Fruit fly (Drosophila melanogaster) whole organism, embryonic: ENCODE results near the gene AOX4.

Experiments used
- Abd-B ChIP-seq: fragments of 200-800 bp; sonication (Bioruptor generic); optimal IDR thresholded peaks from 2 replicates; lab custom pipeline; 2018; ENCODE audit warnings: missing biosample characterization, mild to moderate bottlenecking, missing genetic modification characterization, moderate library complexity
- Aef1 ChIP-seq: fragments of 200-800 bp; sonication (Bioruptor generic); IDR thresholded peaks from 3 replicates; pipeline ENCODE4 v1.3.6; 2022; ENCODE audit warnings: missing biosample characterization, missing genetic modification characterization
- Bdp1 ChIP-seq: fragments of 200-800 bp; sonication (Bioruptor generic); optimal IDR thresholded peaks from 3 replicates; lab custom pipeline; 2016; ENCODE audit warnings: missing biosample characterization, missing genetic modification characterization
- CG10979 ChIP-seq: fragments of 200-800 bp; sonication (Bioruptor generic); optimal IDR thresholded peaks from 2 replicates; lab custom pipeline; 2018; ENCODE audit warnings: missing biosample characterization, mild to moderate bottlenecking, missing genetic modification characterization, moderate library complexity
- CG11504 ChIP-seq: fragments of 200-800 bp; sonication (Bioruptor generic); optimal IDR thresholded peaks from 3 replicates; lab custom pipeline; 2019; ENCODE audit warnings: missing biosample characterization, mild to moderate bottlenecking, missing genetic modification characterization, moderate library complexity
- CG11723 ChIP-seq: fragments of 200-800 bp; sonication (Bioruptor generic); optimal IDR thresholded peaks from 2 replicates; lab custom pipeline; 2017; ENCODE audit warnings: missing biosample characterization, mild to moderate bottlenecking, missing genetic modification characterization
- CG12236 ChIP-seq: fragments of 200-800 bp; sonication (Bioruptor generic); optimal IDR thresholded peaks from 2 replicates; lab custom pipeline; 2016; ENCODE audit warnings: missing biosample characterization, missing genetic modification characterization
- CG12391 ChIP-seq: fragments of 200-800 bp; sonication (Bioruptor generic); optimal IDR thresholded peaks from 3 replicates; lab custom pipeline; 2018; ENCODE audit warnings: missing biosample characterization, mild to moderate bottlenecking, missing genetic modification characterization, moderate library complexity
- CG13424 ChIP-seq: fragments of 200-800 bp; sonication (Bioruptor generic); optimal IDR thresholded peaks from 2 replicates; lab custom pipeline; 2019; ENCODE audit warnings: missing biosample characterization, mild to moderate bottlenecking, missing genetic modification characterization, moderate library complexity
- CG1603 ChIP-seq: fragments of 200-800 bp; sonication (Bioruptor generic); optimal IDR thresholded peaks from 2 replicates; lab custom pipeline; 2019; ENCODE audit warnings: missing biosample characterization, mild to moderate bottlenecking, missing genetic modification characterization, moderate library complexity
- CG17186 ChIP-seq: fragments of 200-800 bp; sonication (Bioruptor generic); optimal IDR thresholded peaks from 3 replicates; lab custom pipeline; 2017; ENCODE audit warnings: missing biosample characterization, missing genetic modification reagents, missing genetic modification characterization
- CG17361 ChIP-seq: fragments of 200-800 bp; sonication (Bioruptor generic); IDR thresholded peaks from 3 replicates; pipeline ENCODE4 v1.3.6; 2022; ENCODE audit warnings: missing biosample characterization, missing genetic modification characterization
- CG18476 ChIP-seq: fragments of 200-800 bp; sonication (Bioruptor generic); optimal IDR thresholded peaks from 2 replicates; lab custom pipeline; 2016; ENCODE audit warnings: missing biosample characterization, mild to moderate bottlenecking, missing genetic modification characterization
- CG2678 ChIP-seq: fragments of 200-800 bp; sonication (Bioruptor generic); optimal IDR thresholded peaks from 3 replicates; lab custom pipeline; 2019; ENCODE audit warnings: missing biosample characterization, mild to moderate bottlenecking, missing genetic modification characterization, moderate library complexity
- CG31441 ChIP-seq: fragments of 200-800 bp; sonication (Bioruptor generic); IDR thresholded peaks from 2 replicates; pipeline ENCODE4 v1.3.6; 2022; ENCODE audit warnings: missing biosample characterization, missing genetic modification characterization
- CG33213 ChIP-seq: fragments of 200-800 bp; sonication (Bioruptor generic); optimal IDR thresholded peaks from 3 replicates; lab custom pipeline; 2016; ENCODE audit warnings: missing biosample characterization, missing genetic modification characterization
- CG33557 ChIP-seq: fragments of 200-800 bp; sonication (Bioruptor generic); optimal IDR thresholded peaks from 2 replicates; lab custom pipeline; 2019; ENCODE audit warnings: missing biosample characterization, mild to moderate bottlenecking, missing genetic modification characterization, moderate library complexity
- CG4360 ChIP-seq: fragments of 200-800 bp; sonication (Bioruptor generic); IDR thresholded peaks from 2 replicates; pipeline ENCODE4 v1.3.6; 2022; ENCODE audit warnings: missing biosample characterization, missing genetic modification characterization
- CG8281 ChIP-seq: fragments of 200-800 bp; sonication (Bioruptor generic); optimal IDR thresholded peaks from 2 replicates; lab custom pipeline; 2018; ENCODE audit warnings: missing biosample characterization, mild to moderate bottlenecking, missing genetic modification characterization, moderate library complexity
- CG8290 ChIP-seq, 3 experiments: fragments of 200-800 bp; sonication (Bioruptor generic); optimal IDR thresholded peaks; 2 replicates each; lab custom pipeline; 2016 to 2019; ENCODE audit warnings: missing biosample characterization in 3 of 3, missing genetic modification characterization in 3 of 3, mild to moderate bottlenecking in 2 of 3, moderate library complexity in 1 of 3
- CG8388 ChIP-seq: fragments of 200-800 bp; sonication (Bioruptor generic); optimal IDR thresholded peaks from 2 replicates; lab custom pipeline; 2019; ENCODE audit warnings: missing biosample characterization, mild to moderate bottlenecking, missing genetic modification characterization, moderate library complexity
- CG8478 ChIP-seq: fragments of >200 bp; optimal IDR thresholded peaks from 2 replicates; lab custom pipeline; 2018
- CG9797 ChIP-seq: fragments of 200-800 bp; sonication (Bioruptor generic); optimal IDR thresholded peaks from 3 replicates; lab custom pipeline; 2018; ENCODE audit warnings: missing biosample characterization, mild to moderate bottlenecking, missing genetic modification characterization
- CoRest ChIP-seq: fragments of 200-800 bp; sonication (Bioruptor generic); optimal IDR thresholded peaks from 3 replicates; lab custom pipeline; 2018; ENCODE audit warnings: missing biosample characterization, mild to moderate bottlenecking, missing genetic modification characterization, moderate library complexity
- D19A ChIP-seq: fragments of 200-800 bp; optimal IDR thresholded peaks from 3 replicates; lab custom pipeline; 2019; ENCODE audit warnings: missing biosample characterization, mild to moderate bottlenecking, missing genetic modification characterization, moderate library complexity
- Dbx ChIP-seq: fragments of 200-800 bp; sonication (Bioruptor generic); IDR thresholded peaks from 3 replicates; pipeline ENCODE4 v1.3.6; 2022; ENCODE audit warnings: missing biosample characterization, missing genetic modification characterization
- Dref ChIP-seq: fragments of 200-800 bp; sonication (Bioruptor generic); IDR thresholded peaks from 2 replicates; pipeline ENCODE4 v1.3.6; 2022; ENCODE audit warnings: missing biosample characterization, missing genetic modification characterization
- Ets65A ChIP-seq: fragments of 200-800 bp; sonication (Bioruptor generic); peaks from one replicate; lab custom pipeline; 2016; ENCODE audit warnings: missing biosample characterization, missing genetic modification characterization
- Hmx ChIP-seq: fragments of 200-800 bp; sonication (Bioruptor generic); optimal IDR thresholded peaks from 2 replicates; lab custom pipeline; 2016; ENCODE audit warnings: missing biosample characterization, missing genetic modification characterization
- Jarid2 ChIP-seq: fragments of 200-800 bp; sonication (Bioruptor generic); optimal IDR thresholded peaks from 3 replicates; lab custom pipeline; 2017; ENCODE audit warnings: mild to moderate bottlenecking, missing biosample characterization, missing genetic modification reagents, missing genetic modification characterization
- bsh ChIP-seq, 2 experiments: fragments of 200-800 bp; sonication (Bioruptor generic); optimal IDR thresholded peaks; 2 replicates each; lab custom pipeline; 2017 to 2018; ENCODE audit warnings: mild to moderate bottlenecking in 2 of 2, missing biosample characterization in 2 of 2, missing genetic modification characterization in 2 of 2, moderate library complexity in 1 of 2
- chif ChIP-seq, 2 experiments: fragments of 200-800 bp; sonication (Bioruptor generic); optimal IDR thresholded peaks; 3 replicates each; lab custom pipeline; 2016; ENCODE audit warnings: missing biosample characterization in 2 of 2, missing genetic modification characterization in 2 of 2
- dmrt11E ChIP-seq: fragments of 200-800 bp; sonication (Bioruptor generic); optimal IDR thresholded peaks from 3 replicates; lab custom pipeline; 2018; ENCODE audit warnings: missing biosample characterization, mild to moderate bottlenecking, missing genetic modification characterization, moderate library complexity
- fd96Cb ChIP-seq: fragments of 200-800 bp; sonication (Bioruptor generic); optimal IDR thresholded peaks from 2 replicates; lab custom pipeline; 2018; ENCODE audit warnings: missing biosample characterization, mild to moderate bottlenecking, missing genetic modification characterization, moderate library complexity
- fru ChIP-seq: fragments of >200 bp; optimal IDR thresholded peaks from 2 replicates; lab custom pipeline; 2017
- gem ChIP-seq: fragments of 200-800 bp; sonication (Bioruptor generic); optimal IDR thresholded peaks from 2 replicates; lab custom pipeline; 2019; ENCODE audit warnings: missing biosample characterization, mild to moderate bottlenecking, missing genetic modification characterization, moderate library complexity
- ind ChIP-seq: fragments of 200-800 bp; sonication (Bioruptor generic); optimal IDR thresholded peaks from 3 replicates; lab custom pipeline; 2016; ENCODE audit warnings: missing biosample characterization, missing genetic modification characterization
- kah ChIP-seq: fragments of 200-800 bp; sonication (Bioruptor generic); optimal IDR thresholded peaks from 2 replicates; lab custom pipeline; 2018; ENCODE audit warnings: missing biosample characterization, mild to moderate bottlenecking, missing genetic modification characterization
- lmd ChIP-seq: fragments of 200-800 bp; sonication (Bioruptor generic); IDR thresholded peaks from 2 replicates; pipeline ENCODE4 v1.3.6; 2022; ENCODE audit warnings: missing biosample characterization, missing genetic modification characterization
- lola ChIP-seq, 3 experiments: fragments of >200 bp in 2 of 3; fragments of 200-800 bp in 1 of 3; sonication (Bioruptor generic) in 1 of 3; optimal IDR thresholded peaks; 2 replicates each; lab custom pipeline; 2017 to 2019; ENCODE audit warnings: missing biosample characterization in 3 of 3, missing genetic modification characterization in 3 of 3, mild to moderate bottlenecking in 1 of 3, moderate library complexity in 1 of 3
- pfk ChIP-seq: fragments of 200-800 bp; sonication (Bioruptor generic); optimal IDR thresholded peaks from 2 replicates; lab custom pipeline; 2018; ENCODE audit warnings: missing biosample characterization, mild to moderate bottlenecking, missing genetic modification characterization, moderate library complexity
- phol ChIP-seq: fragments of 200-800 bp; sonication (Bioruptor generic); optimal IDR thresholded peaks from 3 replicates; lab custom pipeline; 2018; ENCODE audit warnings: missing biosample characterization, mild to moderate bottlenecking, missing genetic modification characterization, moderate library complexity
- prd ChIP-seq, 3 experiments: fragments of >200 bp in 2 of 3; fragments of 200-800 bp in 1 of 3; sonication (Bioruptor generic) in 1 of 3; optimal IDR thresholded peaks in 2 of 3; IDR thresholded peaks in 1 of 3; 2 replicates in 2 of 3; 3 replicates in 1 of 3; pipeline versions ENCODE4 v1.3.6 to Lab custom; 2017 to 2022; ENCODE audit warnings: missing biosample characterization in 1 of 3, missing genetic modification characterization in 1 of 3
- rib ChIP-seq: fragments of 200-800 bp; sonication (Bioruptor generic); IDR thresholded peaks from 2 replicates; pipeline ENCODE4 v1.3.6; 2022; ENCODE audit warnings: missing biosample characterization, missing genetic modification characterization
- row ChIP-seq: fragments of 200-800 bp; sonication (Bioruptor generic); IDR thresholded peaks from 3 replicates; pipeline ENCODE4 v1.3.6; 2022; ENCODE audit warnings: missing biosample characterization, missing genetic modification characterization
- stwl ChIP-seq: fragments of 200-800 bp; sonication (Bioruptor generic); optimal IDR thresholded peaks from 3 replicates; lab custom pipeline; 2018; ENCODE audit warnings: missing biosample characterization, mild to moderate bottlenecking, missing genetic modification characterization, moderate library complexity
- trem ChIP-seq: fragments of 200-800 bp; optimal IDR thresholded peaks from 3 replicates; lab custom pipeline; 2019; ENCODE audit warnings: missing biosample characterization, mild to moderate bottlenecking, missing genetic modification characterization, moderate library complexity
- trh ChIP-seq: fragments of 200-800 bp; sonication (Bioruptor generic); optimal IDR thresholded peaks from 2 replicates; lab custom pipeline; 2016; ENCODE audit warnings: missing biosample characterization, missing genetic modification characterization
- zf30C ChIP-seq: fragments of 200-800 bp; sonication (Bioruptor generic); optimal IDR thresholded peaks from 3 replicates; lab custom pipeline; 2018; ENCODE audit warnings: missing biosample characterization, mild to moderate bottlenecking, missing genetic modification characterization
- zfh1 ChIP-seq: fragments of 200-800 bp; sonication (Bioruptor generic); IDR thresholded peaks from 3 replicates; pipeline ENCODE4 v1.3.6; 2022; ENCODE audit warnings: missing biosample characterization, missing genetic modification characterization

The AOX4 gene

dm6 chr3R:15580719-15581118, 28.1 kb upstream of the AOX4 start:
- TF ChIP-seq CG11504 (tag; lab: Kevin White, UChicago) (peak; percentile 26), trem (tag; lab: Kevin White, UChicago) (peak; percentile 3), CG11723 (GFP tag; lab: Kevin White, UChicago) (no peak), chif (GFP tag; optimal IDR thresholded peaks at IDR 0.05; lab: Kevin White, UChicago) (peak in 1 of 2 experiments; percentile 50), CG18476 (GFP tag; lab: Kevin White, UChicago) (no peak), CG8478 (no peak), fru (lab: Kevin White, UChicago) (no peak), prd (optimal IDR thresholded peaks at IDR 0.05; lab: Kevin White, UChicago) (no peak), prd (GFP tag; IDR thresholded peaks at IDR 0.05; lab: Robert Waterston, UW) (0 out of 3 replicates have a peak, but pooled peaks have one; percentile 39), CG31441 (GFP tag; lab: Robert Waterston, UW) (0 out of 2 replicates have a peak, but pooled peaks have one; percentile 19), Bdp1 (GFP tag; lab: Kevin White, UChicago) (no peak), CG8388 (peak; percentile 21), CG17186 (no peak), CG8290 (GFP tag; optimal IDR thresholded peaks at IDR 0.05; lab: Kevin White, UChicago) (no peak), CG8290 (tag; optimal IDR thresholded peaks at IDR 0.05; lab: Kevin White, UChicago) (no peak), dmrt11E (tag; lab: Kevin White, UChicago) (peak; percentile 75), zfh1 (GFP tag; lab: Robert Waterston, UW) (0 out of 3 replicates have a peak, but pooled peaks have one; percentile 6), Hmx (GFP tag; lab: Kevin White, UChicago) (no peak), gem (tag; lab: Kevin White, UChicago) (peak; percentile 49), CG8281 (tag; lab: Kevin White, UChicago) (no peak), trh (GFP tag; lab: Kevin White, UChicago) (no peak), bsh (GFP tag; optimal IDR thresholded peaks at IDR 0.05; lab: Kevin White, UChicago) (peak in 1 of 2 experiments; percentile 30), CG1603 (tag; lab: Kevin White, UChicago) (peak; percentile 6), Abd-B (peak; percentile 2), CG4360 (GFP tag; lab: Robert Waterston, UW) (0 out of 2 replicates have a peak, but pooled peaks have one; percentile 6), rib (GFP tag; lab: Robert Waterston, UW) (no peak), Ets65A (GFP tag; lab: Kevin White, UChicago) (peak; percentile 80), D19A (tag; lab: Kevin White, UChicago) (peak; percentile 38), lola (GFP tag; optimal IDR thresholded peaks at IDR 0.05; lab: Kevin White, UChicago) (peak in 1 of 3 experiments; percentile 69), zf30C (GFP tag; lab: Kevin White, UChicago) (no peak), Aef1 (GFP tag; lab: Robert Waterston, UW) (no peak), phol (tag; lab: Kevin White, UChicago) (peak; percentile 44), CG13424 (peak; percentile 0), CG12391 (peak; percentile 18), lmd (no peak), kah (GFP tag; lab: Kevin White, UChicago) (no peak), Dbx (no peak), CG33213 (no peak), row (GFP tag; lab: Robert Waterston, UW) (peak; percentile 44; the same call in 2 of the 3 replicates), CG2678 (tag; lab: Kevin White, UChicago) (peak; percentile 15), CoRest (tag; lab: Kevin White, UChicago) (peak; percentile 24), CG10979 (tag; lab: Kevin White, UChicago) (peak; percentile 61), stwl (tag; lab: Kevin White, UChicago) (no peak), CG17361 (GFP tag; lab: Robert Waterston, UW) (peak; percentile 65), pfk (no peak), Jarid2 (GFP tag; lab: Kevin White, UChicago) (no peak), CG12236 (GFP tag; lab: Kevin White, UChicago) (no peak), Dref (GFP tag; lab: Robert Waterston, UW) (no peak), ind (no peak), fd96Cb (tag; lab: Kevin White, UChicago) (peak; percentile 20), CG9797 (no peak), CG33557 (GFP tag; lab: Kevin White, UChicago) (peak; percentile 36)
